Worm (Caenorhabditis elegans) whole organism, L3 larva: ENCODE results near the gene ttr-50.

ENCODE experiments used
- R02D3.7 ChIP-seq: fragments of 150-350 bp; optimal IDR thresholded peaks from 2 replicates; lab custom pipeline; 2014; ENCODE audit warnings: missing biosample characterization, missing genetic modification characterization
- ama-1 ChIP-seq: fragments of 150-350 bp; optimal IDR thresholded peaks from 2 replicates; lab custom pipeline; 2018
- ceh-82 ChIP-seq: fragments of 150-350 bp; optimal IDR thresholded peaks from 2 replicates; lab custom pipeline; 2014; ENCODE audit warnings: missing biosample characterization, missing genetic modification characterization
- daf-12 ChIP-seq: fragments of 150-350 bp; optimal IDR thresholded peaks from 2 replicates; lab custom pipeline; 2014; ENCODE audit warnings: missing biosample characterization, missing genetic modification reagents, missing genetic modification characterization
- egl-5 ChIP-seq: fragments of 150-350 bp; optimal IDR thresholded peaks from 2 replicates; lab custom pipeline; 2017; ENCODE audit warnings: missing biosample characterization, missing genetic modification reagents, missing genetic modification characterization, inconsistent platforms
- elt-1 ChIP-seq: fragments of 150-350 bp; optimal IDR thresholded peaks from 2 replicates; lab custom pipeline; 2014; ENCODE audit warnings: missing biosample characterization, missing genetic modification characterization
- elt-2 ChIP-seq: sonication (generic microtip); optimal IDR thresholded peaks from 2 replicates; lab custom pipeline; 2016; ENCODE audit warnings: missing genetic modification reagents, mild to moderate bottlenecking, missing genetic modification characterization, missing compliant biosample characterization
- elt-3 ChIP-seq, 3 experiments: fragments of 150-350 bp in 1 of 3; sonication (generic microtip) in 2 of 3; optimal IDR thresholded peaks; 2 replicates in 2 of 3; 4 replicates in 1 of 3; lab custom pipeline; 2014 to 2017; ENCODE audit warnings: missing biosample characterization in 3 of 3, missing genetic modification characterization in 3 of 3
- eor-1 ChIP-seq, 2 experiments: fragments of 150-350 bp; optimal IDR thresholded peaks; 2 replicates each; lab custom pipeline; 2014 to 2018; ENCODE audit warnings: missing biosample characterization in 2 of 2, missing genetic modification characterization in 2 of 2
- fkh-10 ChIP-seq: sonication (generic microtip); optimal IDR thresholded peaks from 2 replicates; lab custom pipeline; 2017; ENCODE audit warnings: missing biosample characterization, missing genetic modification reagents, missing genetic modification characterization
- fkh-2 ChIP-seq: fragments of 150-350 bp; optimal IDR thresholded peaks from 2 replicates; lab custom pipeline; 2014; ENCODE audit warnings: missing biosample characterization, missing genetic modification reagents, missing genetic modification characterization
- hmg-11 ChIP-seq: sonication (generic microtip); optimal IDR thresholded peaks from 2 replicates; lab custom pipeline; 2016; ENCODE audit warnings: missing genetic modification characterization, missing compliant biosample characterization
- jun-1 ChIP-seq: fragments of 150-350 bp; optimal IDR thresholded peaks from 2 replicates; lab custom pipeline; 2014; ENCODE audit warnings: missing biosample characterization, missing genetic modification reagents, missing genetic modification characterization
- lin-15B ChIP-seq: fragments of 150-350 bp; optimal IDR thresholded peaks from 2 replicates; lab custom pipeline; 2014; ENCODE audit warnings: missing biosample characterization, missing genetic modification characterization
- lsy-12 ChIP-seq: sonication (generic microtip); optimal IDR thresholded peaks from 2 replicates; lab custom pipeline; 2016; ENCODE audit warnings: mild to moderate bottlenecking, missing genetic modification characterization, missing compliant biosample characterization
- mml-1 ChIP-seq: fragments of 150-350 bp; sonication (generic microtip); optimal IDR thresholded peaks from 3 replicates; lab custom pipeline; 2014; ENCODE audit warnings: missing biosample characterization, missing genetic modification characterization
- nfya-1 ChIP-seq: sonication (generic microtip); optimal IDR thresholded peaks from 2 replicates; lab custom pipeline; 2017; ENCODE audit warnings: missing genetic modification characterization, mild to moderate bottlenecking, missing compliant biosample characterization, antibody characterized with exemption, moderate library complexity; ENCODE audit not compliant: insufficient read depth
- nhr-11 ChIP-seq: fragments of 150-350 bp; optimal IDR thresholded peaks from 2 replicates; lab custom pipeline; 2014; ENCODE audit warnings: missing biosample characterization, missing genetic modification characterization
- nhr-23 ChIP-seq: fragments of 150-350 bp; optimal IDR thresholded peaks from 2 replicates; lab custom pipeline; 2014; ENCODE audit warnings: missing biosample characterization, missing genetic modification reagents, missing genetic modification characterization
- nhr-25 ChIP-seq: sonication (generic microtip); optimal IDR thresholded peaks from 2 replicates; lab custom pipeline; 2017; ENCODE audit warnings: missing biosample characterization, missing genetic modification characterization
- nhr-43 ChIP-seq: sonication (generic microtip); optimal IDR thresholded peaks from 2 replicates; lab custom pipeline; 2016; ENCODE audit warnings: mild to moderate bottlenecking, missing genetic modification characterization, missing compliant biosample characterization; ENCODE audit not compliant: poor library complexity, severe bottlenecking
- nhr-67 ChIP-seq: fragments of 150-350 bp; optimal IDR thresholded peaks from 2 replicates; lab custom pipeline; 2014; ENCODE audit warnings: missing biosample characterization, missing genetic modification characterization
- pha-4 ChIP-seq: fragments of 150-350 bp; optimal IDR thresholded peaks from 2 replicates; lab custom pipeline; 2014; ENCODE audit warnings: missing biosample characterization, missing genetic modification reagents, missing genetic modification characterization
- pqm-1 ChIP-seq: fragments of 150-350 bp; optimal IDR thresholded peaks from 2 replicates; lab custom pipeline; 2017; ENCODE audit warnings: missing biosample characterization, missing genetic modification characterization, inconsistent platforms
- skn-1 ChIP-seq: fragments of 150-350 bp; optimal IDR thresholded peaks from 2 replicates; lab custom pipeline; 2014; ENCODE audit warnings: missing biosample characterization, missing genetic modification characterization
- snpc-4 ChIP-seq: fragments of 150-350 bp; optimal IDR thresholded peaks from 2 replicates; lab custom pipeline; 2014; ENCODE audit warnings: missing biosample characterization, missing genetic modification characterization
- tbx-2 ChIP-seq: sonication (generic microtip); optimal IDR thresholded peaks from 2 replicates; lab custom pipeline; 2016; ENCODE audit warnings: mild to moderate bottlenecking, missing genetic modification characterization, missing compliant biosample characterization
- unc-62 ChIP-seq: fragments of 150-350 bp; sonication (generic microtip); optimal IDR thresholded peaks from 4 replicates; lab custom pipeline; 2014; ENCODE audit warnings: missing biosample characterization, missing genetic modification reagents, missing genetic modification characterization

Gene ttr-50

DNA sequence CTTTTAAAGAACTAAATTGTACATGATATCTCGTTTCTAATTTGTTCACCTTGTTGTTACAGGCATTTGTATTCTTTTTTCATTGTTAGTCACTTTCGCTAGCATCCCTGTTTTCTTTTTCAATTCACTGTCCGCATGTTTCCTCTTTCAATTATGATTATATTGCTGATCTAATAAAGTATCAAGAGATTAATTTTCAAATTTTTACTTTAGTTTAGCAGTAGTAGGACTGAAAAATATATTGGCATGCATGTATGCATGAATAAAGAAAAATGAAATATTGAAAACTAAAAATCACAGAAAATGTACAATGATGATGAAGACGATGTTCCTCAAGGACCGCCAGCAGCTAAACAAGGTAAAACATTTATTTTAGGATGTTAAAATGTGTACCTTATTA, 2.8 kb downstream of the ttr-50 start, which contains the start of gene rbm-17:
rbm-17 (plus strand) TSS at position 301 of the 400 bp plus-strand sequence.
- no peak for TF ChIP-seq egl-5
- no peak for TF ChIP-seq fkh-2 (tag; lab: Kevin White, UChicago)
- TF ChIP-seq fkh-10 (GFP tag; lab: Kevin White, UChicago): no peak
- no peak for TF ChIP-seq lsy-12 (tag; lab: Kevin White, UChicago)
- TF ChIP-seq R02D3.7 (tag; lab: Kevin White, UChicago): no peak
- no peak for TF ChIP-seq skn-1
- TF ChIP-seq ama-1: no peak
- no peak for TF ChIP-seq eor-1 (tag; optimal IDR thresholded peaks at IDR 0.05; lab: Kevin White, UChicago)
- TF ChIP-seq mml-1 (tag; lab: Kevin White, UChicago): no peak

DNA sequence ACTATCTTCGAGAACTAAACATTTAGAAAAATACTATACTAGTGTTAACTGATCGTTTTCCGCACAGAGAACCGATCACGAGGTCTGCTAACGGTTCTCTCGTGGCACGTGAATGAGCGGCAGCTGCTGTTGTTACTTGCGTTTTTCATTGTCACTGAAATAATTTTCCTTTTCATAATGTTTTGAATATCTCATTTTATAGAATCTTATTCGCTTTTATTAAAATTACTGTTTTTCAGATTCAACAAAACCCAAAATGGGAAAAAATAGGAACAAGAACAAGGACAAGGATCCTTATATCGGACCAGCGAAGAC, 4.4 kb downstream of the ttr-50 start, which contains the start of gene F58B3.6:
F58B3.6 (plus strand) TSS at position 240 of the 315 bp plus-strand sequence.
- TF ChIP-seq elt-2 (tag; lab: Kevin White, UChicago) (peak; percentile 7), nfya-1 (tag; lab: Kevin White, UChicago) (peak; percentile 8), nhr-23 (peak; percentile 40), tbx-2 (tag; lab: Kevin White, UChicago) (no peak)

DNA sequence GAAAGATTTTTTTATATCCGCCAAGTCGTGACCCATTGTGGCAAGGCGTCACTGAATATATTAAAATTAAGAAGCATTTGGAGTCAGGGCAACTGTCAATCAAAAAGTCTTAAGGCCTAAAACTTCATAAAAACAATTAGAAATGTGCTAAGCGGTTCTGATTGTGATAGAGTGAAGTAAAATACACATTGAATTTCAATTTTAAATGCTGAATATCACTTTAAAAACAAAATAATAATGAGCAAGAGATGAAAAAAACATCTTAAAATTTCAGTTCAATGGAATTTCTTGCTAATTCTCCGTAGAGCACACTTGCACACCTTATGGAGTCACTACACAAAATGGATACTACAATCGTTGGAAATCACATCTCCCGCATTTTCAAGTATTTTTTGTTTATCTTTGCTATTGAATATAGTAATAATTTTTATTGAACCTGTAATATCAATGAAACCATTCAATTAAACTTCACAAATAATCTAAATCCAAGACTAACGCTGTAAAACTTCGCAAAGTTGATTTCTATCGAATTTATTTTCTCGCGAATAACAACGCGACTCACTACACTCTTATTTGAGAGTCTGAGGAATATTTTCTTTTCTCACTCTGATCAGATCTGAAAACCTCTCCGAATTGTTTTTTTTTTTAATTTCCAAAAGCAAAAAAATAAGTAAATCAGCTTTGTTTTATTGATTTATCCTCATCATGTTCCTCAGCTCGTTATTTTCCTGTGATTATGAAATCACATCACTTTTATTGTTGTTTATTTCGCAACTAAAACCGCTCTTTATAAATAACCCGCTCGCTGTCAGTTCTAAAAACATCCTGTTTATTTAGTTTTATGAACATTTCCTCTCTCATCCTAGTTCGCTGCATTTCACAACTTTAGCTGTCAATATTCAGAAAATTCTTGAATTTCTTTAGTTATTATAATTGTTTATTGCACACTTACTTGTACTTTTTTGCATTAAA, 5.1 kb downstream of the ttr-50 start, which contains the start of gene mars-1:
mars-1 (minus strand) TSS at position 51 of the 972 bp plus-strand sequence.
- TF ChIP-seq fkh-10 (GFP tag; lab: Kevin White, UChicago): peak; percentile 25
- peak; percentile 39 for TF ChIP-seq skn-1
- peak; percentile 76 for TF ChIP-seq pha-4 (tag; lab: Kevin White, UChicago)
- peak; percentile 61 for TF ChIP-seq nhr-25 (tag; lab: Kevin White, UChicago)
- peak; percentile 80 for TF ChIP-seq lin-15B (tag; lab: Kevin White, UChicago)
- peak; percentile 18 for TF ChIP-seq snpc-4
- peak; percentile 22 for TF ChIP-seq lsy-12 (tag; lab: Kevin White, UChicago)
- TF ChIP-seq ceh-82 (tag; lab: Kevin White, UChicago): no peak
- TF ChIP-seq ama-1: no peak
- peak; percentile 10 for TF ChIP-seq hmg-11
- TF ChIP-seq daf-12 (tag; lab: Kevin White, UChicago): no peak
- TF ChIP-seq nhr-23: peak; percentile 56
- no peak for TF ChIP-seq jun-1 (tag; lab: Kevin White, UChicago)
- peak; percentile 58 for TF ChIP-seq nfya-1 (tag; lab: Kevin White, UChicago)
- peak; percentile 34 for TF ChIP-seq nhr-11 (tag; lab: Kevin White, UChicago)
- TF ChIP-seq nhr-43 (tag; lab: Kevin White, UChicago): peak; percentile 31
- peak; percentile 32 for TF ChIP-seq elt-2 (tag; lab: Kevin White, UChicago)

DNA sequence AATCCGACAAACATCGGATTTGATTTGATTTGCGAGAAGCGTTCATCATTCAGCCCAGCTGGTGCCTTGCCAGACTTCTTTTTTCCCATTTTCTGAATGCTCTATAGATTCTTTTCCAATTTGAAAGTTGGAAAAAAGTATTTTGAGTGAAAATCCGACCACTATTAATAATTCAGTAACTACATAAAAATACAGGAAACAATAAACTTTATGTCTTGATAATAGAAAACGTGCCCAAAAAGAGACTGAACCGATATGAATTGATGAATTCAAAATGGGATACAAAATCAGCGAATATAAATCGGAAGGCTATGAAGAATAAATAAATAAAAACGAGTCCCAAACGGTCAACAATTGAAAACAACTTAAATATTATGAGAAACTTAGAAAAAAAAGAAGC, 9.1 kb downstream of the ttr-50 start, which contains the start of gene F58B3.4:
F58B3.4 (minus strand) TSS at position 101 of the 400 bp plus-strand sequence.
- TF ChIP-seq hmg-11: no peak

DNA sequence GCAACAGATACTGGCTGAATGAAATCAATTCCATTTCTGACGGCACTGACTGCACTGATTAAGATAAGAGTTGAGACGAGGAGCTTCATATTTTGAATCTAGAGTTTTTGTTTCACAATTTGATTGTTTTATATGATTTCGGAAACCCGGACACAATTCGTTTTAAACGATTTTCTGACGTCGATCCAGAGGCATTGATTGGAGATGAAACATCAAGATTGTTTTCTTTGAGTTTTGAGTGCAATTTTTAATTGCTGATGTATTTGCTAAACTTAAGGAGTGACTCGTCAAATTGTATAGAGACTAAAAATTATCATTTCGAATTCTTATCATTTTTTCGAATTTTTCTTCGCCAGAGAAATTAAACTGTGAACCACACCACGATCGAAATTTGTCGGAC, 13.0 kb downstream of the ttr-50 start, which contains the start of gene lys-6:
lys-6 (minus strand) TSS at position 101 of the 400 bp plus-strand sequence.
- no peak for TF ChIP-seq elt-3 (tag; optimal IDR thresholded peaks at IDR 0.05; lab: Kevin White, UChicago)
- no peak for TF ChIP-seq jun-1 (tag; lab: Kevin White, UChicago)
- no peak for TF ChIP-seq elt-1 (tag; lab: Kevin White, UChicago)
- no peak for TF ChIP-seq nhr-11 (tag; lab: Kevin White, UChicago)
- no peak for TF ChIP-seq nhr-67 (tag; lab: Kevin White, UChicago)
- peak; percentile 29 for TF ChIP-seq pqm-1
- no peak for TF ChIP-seq unc-62 (GFP tag; lab: Kevin White, UChicago)
- TF ChIP-seq nhr-43 (tag; lab: Kevin White, UChicago): no peak
- no peak for TF ChIP-seq nfya-1 (tag; lab: Kevin White, UChicago)
- TF ChIP-seq lin-15B (tag; lab: Kevin White, UChicago): no peak
- no peak for TF ChIP-seq eor-1 (tag; optimal IDR thresholded peaks at IDR 0.05; lab: Kevin White, UChicago)
- peak; percentile 7 for TF ChIP-seq elt-2 (tag; lab: Kevin White, UChicago)
